Worm (Caenorhabditis elegans) whole organism, late embryonic: Measurements from ENCODE around the gene drd-10.

Experiments
- ama-1 ChIP-seq: fragments of 150-350 bp; optimal IDR thresholded peaks from 2 replicates; lab custom pipeline; 2014
- ceh-30 ChIP-seq: fragments of 150-350 bp; optimal IDR thresholded peaks from 2 replicates; lab custom pipeline; 2014; ENCODE audit warnings: missing biosample characterization, missing genetic modification characterization
- fkh-6 ChIP-seq: sonication (generic microtip); optimal IDR thresholded peaks from 2 replicates; lab custom pipeline; 2016; ENCODE audit warnings: missing genetic modification characterization, missing compliant biosample characterization
- gmeb-2 ChIP-seq: sonication (generic microtip); optimal IDR thresholded peaks from 2 replicates; lab custom pipeline; 2016; ENCODE audit warnings: missing genetic modification characterization, inconsistent platforms, missing compliant biosample characterization
- lin-11 ChIP-seq: fragments of 200-800 bp; sonication (Bioruptor generic); optimal IDR thresholded peaks from 2 replicates; lab custom pipeline; 2018; ENCODE audit warnings: mild to moderate bottlenecking, missing genetic modification characterization, missing compliant biosample characterization
- nhr-11 ChIP-seq: fragments of 150-350 bp; optimal IDR thresholded peaks from 2 replicates; lab custom pipeline; 2014; ENCODE audit warnings: missing biosample characterization, missing genetic modification characterization
- pqm-1 ChIP-seq: sonication (generic microtip); optimal IDR thresholded peaks from 2 replicates; lab custom pipeline; 2016; ENCODE audit warnings: missing genetic modification characterization, missing compliant biosample characterization
- pros-1 ChIP-seq: fragments of 150-350 bp; optimal IDR thresholded peaks from 2 replicates; lab custom pipeline; 2014; ENCODE audit warnings: missing biosample characterization, missing genetic modification reagents, missing genetic modification characterization
- ref-2 ChIP-seq: sonication (generic microtip); optimal IDR thresholded peaks from 2 replicates; lab custom pipeline; 2016; ENCODE audit warnings: missing genetic modification characterization, missing compliant biosample characterization
- unc-42 ChIP-seq: sonication (generic microtip); optimal IDR thresholded peaks from 2 replicates; lab custom pipeline; 2016; ENCODE audit warnings: missing genotype, missing genetic modification characterization, missing compliant biosample characterization
- unc-55 ChIP-seq: sonication (generic microtip); optimal IDR thresholded peaks from 2 replicates; lab custom pipeline; 2017; ENCODE audit warnings: missing biosample characterization, missing genetic modification reagents, missing genetic modification characterization
- unc-86 ChIP-seq: sonication (generic microtip); optimal IDR thresholded peaks from 2 replicates; lab custom pipeline; 2016; ENCODE audit warnings: missing genetic modification characterization, missing compliant biosample characterization

DNA sequence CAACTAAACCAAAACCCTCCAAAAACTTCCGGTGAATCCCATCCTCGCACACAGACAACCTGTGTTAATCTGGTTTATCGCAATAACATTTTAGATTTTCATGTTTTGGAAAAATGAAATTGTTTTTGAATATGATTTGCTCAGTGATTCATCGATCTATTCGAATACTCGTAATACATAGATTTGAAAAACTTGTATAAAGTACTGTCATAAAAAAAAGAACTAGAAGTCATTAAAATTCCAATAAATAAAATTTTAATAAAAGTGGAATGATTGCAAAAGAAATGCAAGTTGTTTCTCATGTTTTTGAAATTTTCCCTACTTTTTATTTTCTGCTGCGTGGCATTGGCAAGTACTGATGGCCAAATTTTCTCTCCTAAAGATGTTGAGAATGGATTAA, 47.2 kb downstream of the drd-10 start, which contains the start of gene spig-8:
- no peak for TF ChIP-seq gmeb-2
- TF ChIP-seq ref-2 (tag; lab: Kevin White, UChicago): no peak
- no peak for TF ChIP-seq pqm-1 (tag; lab: Kevin White, UChicago)
- no peak for TF ChIP-seq unc-86 (tag; lab: Kevin White, UChicago)
- TF ChIP-seq lin-11: no peak
- TF ChIP-seq unc-55 (GFP tag; lab: Kevin White, UChicago): no peak
- TF ChIP-seq nhr-11: no peak
- TF ChIP-seq unc-42: no peak
- no peak for TF ChIP-seq ceh-30 (tag; lab: Kevin White, UChicago)
- no peak for TF ChIP-seq ama-1
- no peak for TF ChIP-seq pros-1 (tag; lab: Kevin White, UChicago)
- TF ChIP-seq fkh-6 (tag; lab: Kevin White, UChicago): no peak
